Fruit fly (Drosophila melanogaster) whole organism, embryonic: Measurements from ENCODE around the gene Sem1.

Experiments used
- B-H1 ChIP-seq: fragments of 200-800 bp; sonication (Bioruptor generic); IDR thresholded peaks from 3 replicates; pipeline ENCODE4 v1.3.6; 2022; ENCODE audit warnings: missing biosample characterization, missing genetic modification characterization
- CG10431 ChIP-seq: fragments of 200-800 bp; sonication (Bioruptor generic); optimal IDR thresholded peaks from 3 replicates; lab custom pipeline; 2018; ENCODE audit warnings: missing biosample characterization, mild to moderate bottlenecking, missing genetic modification characterization
- CG10462 ChIP-seq: fragments of 200-800 bp; sonication (Bioruptor generic); optimal IDR thresholded peaks from 2 replicates; lab custom pipeline; 2016; ENCODE audit warnings: missing biosample characterization, missing genetic modification characterization
- CG12744 ChIP-seq: fragments of 200-800 bp; sonication (Bioruptor generic); optimal IDR thresholded peaks from 2 replicates; lab custom pipeline; 2016; ENCODE audit warnings: missing biosample characterization, missing genetic modification characterization
- CG13624 ChIP-seq: fragments of 200-800 bp; sonication (Bioruptor generic); optimal IDR thresholded peaks from 2 replicates; lab custom pipeline; 2016; ENCODE audit warnings: missing biosample characterization, missing genetic modification characterization
- CG14014 ChIP-seq: fragments of 200-800 bp; sonication (Bioruptor generic); IDR thresholded peaks from 2 replicates; pipeline ENCODE4 v1.3.6; 2022; ENCODE audit warnings: missing biosample characterization, missing genetic modification characterization
- CG14860 ChIP-seq: fragments of 200-800 bp; sonication (Bioruptor generic); IDR thresholded peaks from 3 replicates; pipeline ENCODE4 v1.3.6; 2022; ENCODE audit warnings: missing biosample characterization, missing genetic modification characterization; ENCODE audit not compliant: partially characterized antibody
- CG16813 ChIP-seq: fragments of 200-800 bp; sonication (Bioruptor generic); IDR thresholded peaks from 3 replicates; pipeline ENCODE4 v1.3.6; 2022; ENCODE audit warnings: missing biosample characterization, missing genetic modification characterization; ENCODE audit not compliant: partially characterized antibody
- CG17328 ChIP-seq: fragments of 200-800 bp; sonication (Bioruptor generic); IDR thresholded peaks from 2 replicates; pipeline ENCODE4 v1.3.6; 2022; ENCODE audit warnings: missing biosample characterization, missing genetic modification characterization
- CG17385 ChIP-seq: fragments of 200-800 bp; sonication (Bioruptor generic); optimal IDR thresholded peaks from 3 replicates; lab custom pipeline; 2018; ENCODE audit warnings: missing biosample characterization, mild to moderate bottlenecking, missing genetic modification characterization
- CG17568 ChIP-seq: fragments of 200-800 bp; sonication (Bioruptor generic); optimal IDR thresholded peaks from 2 replicates; lab custom pipeline; 2018; ENCODE audit warnings: missing biosample characterization, mild to moderate bottlenecking, missing genetic modification characterization, moderate library complexity
- CG2199 ChIP-seq: fragments of 200-800 bp; sonication (Bioruptor generic); IDR thresholded peaks from 3 replicates; pipeline ENCODE4 v1.3.6; 2022; ENCODE audit warnings: missing biosample characterization, missing genetic modification characterization
- CG2202 ChIP-seq: fragments of 200-800 bp; sonication (Bioruptor generic); optimal IDR thresholded peaks from 2 replicates; lab custom pipeline; 2018; ENCODE audit warnings: missing biosample characterization, mild to moderate bottlenecking, missing genetic modification characterization
- CG3065 ChIP-seq: fragments of 200-800 bp; sonication (Bioruptor generic); optimal IDR thresholded peaks from 2 replicates; lab custom pipeline; 2016; ENCODE audit warnings: missing biosample characterization, missing genetic modification characterization
- CG31365 ChIP-seq: fragments of 200-800 bp; sonication (Bioruptor generic); optimal IDR thresholded peaks from 2 replicates; lab custom pipeline; 2018; ENCODE audit warnings: missing biosample characterization, mild to moderate bottlenecking, missing genetic modification characterization
- CG34376 ChIP-seq: fragments of 200-800 bp; sonication (Bioruptor generic); optimal IDR thresholded peaks from 2 replicates; lab custom pipeline; 2018; ENCODE audit warnings: missing biosample characterization, mild to moderate bottlenecking, missing genetic modification characterization
- CG4820 ChIP-seq: fragments of 200-800 bp; sonication (Bioruptor generic); optimal IDR thresholded peaks from 3 replicates; lab custom pipeline; 2016; ENCODE audit warnings: missing biosample characterization, missing genetic modification characterization
- CG7357 ChIP-seq: fragments of 200-800 bp; sonication (Bioruptor generic); IDR thresholded peaks from 3 replicates; pipeline ENCODE4 v1.3.6; 2022; ENCODE audit warnings: missing biosample characterization, missing genetic modification characterization
- CG8924 ChIP-seq: fragments of 200-800 bp; optimal IDR thresholded peaks from 3 replicates; lab custom pipeline; 2019; ENCODE audit warnings: missing biosample characterization, mild to moderate bottlenecking, missing genetic modification characterization, moderate library complexity
- CG9797 ChIP-seq: fragments of 200-800 bp; sonication (Bioruptor generic); optimal IDR thresholded peaks from 3 replicates; lab custom pipeline; 2018; ENCODE audit warnings: missing biosample characterization, mild to moderate bottlenecking, missing genetic modification characterization
- CG9817 ChIP-seq: fragments of 200-800 bp; sonication (Bioruptor generic); optimal IDR thresholded peaks from 2 replicates; lab custom pipeline; 2018; ENCODE audit warnings: missing biosample characterization, mild to moderate bottlenecking, missing genetic modification characterization, moderate library complexity
- CkIIα-i1 ChIP-seq: fragments of 200-800 bp; sonication (Bioruptor generic); IDR thresholded peaks from 2 replicates; pipeline ENCODE4 v1.3.6; 2022; ENCODE audit warnings: missing biosample characterization, missing genetic modification characterization
- Dip2 ChIP-seq: fragments of 200-800 bp; sonication (Bioruptor generic); IDR thresholded peaks from 2 replicates; pipeline ENCODE4 v1.3.6; 2022; ENCODE audit warnings: missing biosample characterization, missing genetic modification characterization
- Fer2 ChIP-seq: fragments of 200-800 bp; sonication (Bioruptor generic); optimal IDR thresholded peaks from 2 replicates; lab custom pipeline; 2018; ENCODE audit warnings: missing biosample characterization, mild to moderate bottlenecking, missing genetic modification characterization, moderate library complexity
- Hmr ChIP-seq: fragments of 200-800 bp; sonication (Bioruptor generic); optimal IDR thresholded peaks from 3 replicates; lab custom pipeline; 2017; ENCODE audit warnings: mild to moderate bottlenecking, missing biosample characterization, missing genetic modification reagents, missing genetic modification characterization
- Med ChIP-seq: fragments of 200-800 bp; sonication (Bioruptor generic); peaks from one replicate; lab custom pipeline; 2016; ENCODE audit warnings: missing biosample characterization, missing genetic modification characterization, mild to moderate bottlenecking, inconsistent platforms, moderate library complexity
- Meics ChIP-seq: fragments of 200-800 bp; sonication (Bioruptor generic); optimal IDR thresholded peaks from 2 replicates; lab custom pipeline; 2017; ENCODE audit warnings: missing biosample characterization, mild to moderate bottlenecking, missing genetic modification characterization
- Mes4 ChIP-seq: fragments of 200-800 bp; sonication (Bioruptor generic); optimal IDR thresholded peaks from 2 replicates; lab custom pipeline; 2016; ENCODE audit warnings: missing biosample characterization, missing genetic modification characterization
- Myb ChIP-seq: fragments of 200-800 bp; sonication (Bioruptor generic); optimal IDR thresholded peaks from 2 replicates; lab custom pipeline; 2016; ENCODE audit warnings: missing biosample characterization, missing genetic modification characterization
- NC2β ChIP-seq: fragments of 200-800 bp; sonication (Bioruptor generic); optimal IDR thresholded peaks from 2 replicates; lab custom pipeline; 2016; ENCODE audit warnings: missing biosample characterization, missing genetic modification characterization
- Nf-YB ChIP-seq: fragments of 200-800 bp; sonication (Bioruptor generic); optimal IDR thresholded peaks from 3 replicates; lab custom pipeline; 2019; ENCODE audit warnings: missing biosample characterization, mild to moderate bottlenecking, missing genetic modification characterization, moderate library complexity
- Sin3A ChIP-seq: fragments of >200 bp; optimal IDR thresholded peaks from 2 replicates; lab custom pipeline; 2018
- abd-A ChIP-seq: fragments of 200-800 bp; sonication (Bioruptor generic); optimal IDR thresholded peaks from 3 replicates; lab custom pipeline; 2019; ENCODE audit warnings: missing biosample characterization, mild to moderate bottlenecking, missing genetic modification characterization, moderate library complexity
- ems ChIP-seq: fragments of 200-800 bp; sonication (Bioruptor generic); optimal IDR thresholded peaks from 3 replicates; lab custom pipeline; 2016; ENCODE audit warnings: missing biosample characterization, missing genetic modification characterization
- gcm ChIP-seq: fragments of 200-800 bp; sonication (Bioruptor generic); optimal IDR thresholded peaks from 2 replicates; lab custom pipeline; 2019; ENCODE audit warnings: missing biosample characterization, mild to moderate bottlenecking, missing genetic modification characterization, moderate library complexity
- hth ChIP-seq: fragments of >200 bp; optimal IDR thresholded peaks from 2 replicates; lab custom pipeline; 2017; ENCODE audit warnings: inconsistent platforms
- jumu ChIP-seq: fragments of 200-800 bp; sonication (Bioruptor generic); optimal IDR thresholded peaks from 3 replicates; lab custom pipeline; 2016; ENCODE audit warnings: missing biosample characterization, missing genetic modification characterization
- ken ChIP-seq: fragments of 200-800 bp; sonication (Bioruptor generic); IDR thresholded peaks from 3 replicates; pipeline ENCODE4 v1.3.6; 2022; ENCODE audit warnings: missing biosample characterization, missing genetic modification characterization
- lola ChIP-seq, 3 experiments: fragments of >200 bp in 2 of 3; fragments of 200-800 bp in 1 of 3; sonication (Bioruptor generic) in 1 of 3; optimal IDR thresholded peaks; 2 replicates each; lab custom pipeline; 2017 to 2019; ENCODE audit warnings: missing biosample characterization in 3 of 3, missing genetic modification characterization in 3 of 3, mild to moderate bottlenecking in 1 of 3, moderate library complexity in 1 of 3
- luna ChIP-seq: fragments of 200-800 bp; sonication (Bioruptor generic); optimal IDR thresholded peaks from 2 replicates; lab custom pipeline; 2016; ENCODE audit warnings: missing biosample characterization, missing genetic modification characterization
- nerfin-1 ChIP-seq: fragments of 200-800 bp; sonication (Bioruptor generic); optimal IDR thresholded peaks from 3 replicates; lab custom pipeline; 2019; ENCODE audit warnings: missing biosample characterization, mild to moderate bottlenecking, missing genetic modification characterization, moderate library complexity
- nom ChIP-seq: fragments of 200-800 bp; sonication (Bioruptor generic); optimal IDR thresholded peaks from 2 replicates; lab custom pipeline; 2017; ENCODE audit warnings: missing biosample characterization, missing genetic modification characterization, mild to moderate bottlenecking, moderate library complexity, missing genetic modification reagents
- org-1 ChIP-seq: fragments of 200-800 bp; sonication (Bioruptor generic); optimal IDR thresholded peaks from 2 replicates; lab custom pipeline; 2017; ENCODE audit warnings: missing biosample characterization, missing genetic modification characterization
- otp ChIP-seq: fragments of 200-800 bp; sonication (Bioruptor generic); IDR thresholded peaks from 3 replicates; pipeline ENCODE4, ENCODE4 v1.3.6; 2022; ENCODE audit warnings: missing biosample characterization, missing genetic modification characterization
- psq ChIP-seq: fragments of 200-800 bp; sonication (Bioruptor generic); optimal IDR thresholded peaks from 2 replicates; lab custom pipeline; 2017; ENCODE audit warnings: missing biosample characterization, missing genetic modification characterization
- ro ChIP-seq: fragments of 200-800 bp; sonication (Bioruptor generic); IDR thresholded peaks from 2 replicates; pipeline ENCODE4 v1.3.6; 2022; ENCODE audit warnings: missing biosample characterization, missing genetic modification characterization
- sim ChIP-seq: fragments of 200-800 bp; sonication (Bioruptor generic); IDR thresholded peaks from 2 replicates; pipeline ENCODE4 v1.3.6; 2022; ENCODE audit warnings: missing biosample characterization, missing genetic modification characterization
- sna ChIP-seq: fragments of 200-800 bp; sonication (Bioruptor generic); IDR thresholded peaks from 2 replicates; pipeline ENCODE4 v1.3.6; 2022; ENCODE audit warnings: missing biosample characterization, missing genetic modification characterization; ENCODE audit not compliant: partially characterized antibody
- tin ChIP-seq: fragments of 200-800 bp; sonication (Bioruptor generic); optimal IDR thresholded peaks from 3 replicates; lab custom pipeline; 2016; ENCODE audit warnings: missing biosample characterization, missing genetic modification characterization
- vvl ChIP-seq: fragments of 200-800 bp; sonication (Bioruptor generic); IDR thresholded peaks from 2 replicates; pipeline ENCODE4 v1.3.6; 2022; ENCODE audit warnings: missing biosample characterization, missing genetic modification characterization
- yki ChIP-seq: fragments of >200 bp; optimal IDR thresholded peaks from 3 replicates; lab custom pipeline; 2018
- zfh1 ChIP-seq: fragments of 200-800 bp; sonication (Bioruptor generic); IDR thresholded peaks from 3 replicates; pipeline ENCODE4 v1.3.6; 2022; ENCODE audit warnings: missing biosample characterization, missing genetic modification characterization

Sem1 gene

DNA sequence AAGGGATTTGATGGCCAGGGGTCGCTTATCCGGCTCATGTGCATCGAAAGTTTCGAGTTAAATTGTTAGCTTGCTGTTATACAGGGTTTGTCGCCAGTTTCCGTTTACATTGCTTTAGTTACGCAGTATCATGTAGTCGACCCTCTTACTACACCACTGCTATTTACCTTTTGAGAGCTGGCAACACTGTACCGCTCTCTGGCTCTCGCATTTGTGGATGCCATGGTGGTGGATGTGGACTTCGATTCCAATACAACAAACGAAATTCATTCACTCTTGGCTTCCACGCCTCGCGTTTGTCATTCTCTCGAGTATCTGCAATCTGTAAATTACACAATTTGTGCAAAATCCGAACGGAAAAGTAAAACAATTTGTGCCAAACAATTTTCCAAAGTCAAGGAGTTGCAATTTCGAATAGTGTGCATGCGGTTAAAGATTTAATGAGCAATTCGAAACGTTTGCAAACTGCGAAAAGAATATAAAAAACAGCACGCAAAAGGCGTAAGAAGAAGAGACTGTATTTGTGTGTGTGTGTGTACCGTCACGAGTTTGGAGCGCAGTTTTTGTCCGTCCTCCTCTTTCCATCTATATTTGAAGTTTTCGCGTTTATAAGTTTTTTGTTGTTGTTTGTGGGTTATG is 14.7 kb upstream of the Sem1 start (continued):
- TF ChIP-seq nom (GFP tag; lab: Kevin White, UChicago) (peak; percentile 77), CG13624 (GFP tag; lab: Kevin White, UChicago) (no peak), otp (GFP tag; lab: Robert Waterston, UW) (no peak), gcm (GFP tag; lab: Kevin White, UChicago) (no peak), Med (GFP tag; lab: Kevin White, UChicago) (peak; percentile 90), lola (GFP tag; optimal IDR thresholded peaks at IDR 0.05; lab: Kevin White, UChicago) (no peak), org-1 (no peak), CkIIα-i1 (GFP tag; lab: Robert Waterston, UW) (no peak), ken (no peak), CG3065 (no peak), CG17385 (GFP tag; lab: Kevin White, UChicago) (peak; percentile 95), tin (GFP tag; lab: Kevin White, UChicago) (no peak), zfh1 (GFP tag; lab: Robert Waterston, UW) (no peak), CG16813 (peak; percentile 97), NC2β (no peak), nerfin-1 (tag; lab: Kevin White, UChicago) (peak; percentile 98), psq (GFP tag; lab: Kevin White, UChicago) (no peak), jumu (no peak), Fer2 (tag; lab: Kevin White, UChicago) (no peak), CG10462 (GFP tag; lab: Kevin White, UChicago) (no peak), CG4820 (no peak), CG14014 (peak; percentile 50), Meics (GFP tag; lab: Kevin White, UChicago) (peak; percentile 30), CG17568 (GFP tag; lab: Kevin White, UChicago) (no peak), Mes4 (GFP tag; lab: Kevin White, UChicago) (peak; percentile 35), CG12744 (GFP tag; lab: Kevin White, UChicago) (no peak), sim (no peak), ro (GFP tag; lab: Robert Waterston, UW) (no peak), CG2199 (peak; percentile 76; the same call in 1 of the 3 replicates), CG7357 (GFP tag; lab: Robert Waterston, UW) (no peak), Sin3A (lab: Kevin White, UChicago) (no peak), CG34376 (peak; percentile 80), CG2202 (tag; lab: Kevin White, UChicago) (no peak), Dip2 (no peak), abd-A (tag; lab: Kevin White, UChicago) (peak; percentile 73), vvl (GFP tag; lab: Robert Waterston, UW) (peak; percentile 51), CG8924 (tag; lab: Kevin White, UChicago) (peak; percentile 42), hth (lab: Kevin White, UChicago) (no peak), sna (GFP tag; lab: Robert Waterston, UW) (peak; percentile 91), CG10431 (GFP tag; lab: Kevin White, UChicago) (peak; percentile 72), Nf-YB (GFP tag; lab: Kevin White, UChicago) (no peak), Hmr (GFP tag; lab: Kevin White, UChicago) (peak; percentile 39), CG17328 (GFP tag; lab: Robert Waterston, UW) (peak; percentile 38; the same call in 1 of the 2 replicates), CG9817 (tag; lab: Kevin White, UChicago) (no peak), ems (GFP tag; lab: Kevin White, UChicago) (no peak), B-H1 (GFP tag; lab: Robert Waterston, UW) (no peak), Myb (GFP tag; lab: Kevin White, UChicago) (no peak), CG9797 (GFP tag; lab: Kevin White, UChicago) (no peak), CG14860 (GFP tag; lab: Robert Waterston, UW) (peak; percentile 100), CG31365 (tag; lab: Kevin White, UChicago) (no peak), luna (GFP tag; lab: Kevin White, UChicago) (no peak), yki (lab: Kevin White, UChicago) (no peak)
